Worm (Caenorhabditis elegans) whole organism, L3 larva: ENCODE data around the gene lipl-8.

ENCODE experiments used
- R02D3.7 ChIP-seq: fragments of 150-350 bp; optimal IDR thresholded peaks from 2 replicates; lab custom pipeline; 2014; ENCODE audit warnings: missing biosample characterization, missing genetic modification characterization
- ZK546.5 ChIP-seq: sonication (generic microtip); optimal IDR thresholded peaks from 2 replicates; lab custom pipeline; 2017; ENCODE audit warnings: missing biosample characterization, missing genetic modification characterization
- ama-1 ChIP-seq: fragments of 150-350 bp; optimal IDR thresholded peaks from 2 replicates; lab custom pipeline; 2018
- ceh-28 ChIP-seq: fragments of 150-350 bp; optimal IDR thresholded peaks from 2 replicates; lab custom pipeline; 2014; ENCODE audit warnings: missing biosample characterization, missing genetic modification reagents, missing genetic modification characterization
- ceh-82 ChIP-seq: fragments of 150-350 bp; optimal IDR thresholded peaks from 2 replicates; lab custom pipeline; 2014; ENCODE audit warnings: missing biosample characterization, missing genetic modification characterization
- daf-12 ChIP-seq: fragments of 150-350 bp; optimal IDR thresholded peaks from 2 replicates; lab custom pipeline; 2014; ENCODE audit warnings: missing biosample characterization, missing genetic modification reagents, missing genetic modification characterization
- egl-27 ChIP-seq: sonication (generic microtip); optimal IDR thresholded peaks from 4 replicates; lab custom pipeline; 2017; ENCODE audit warnings: missing biosample characterization, missing genetic modification reagents, missing genetic modification characterization
- egl-5 ChIP-seq: fragments of 150-350 bp; optimal IDR thresholded peaks from 2 replicates; lab custom pipeline; 2017; ENCODE audit warnings: missing biosample characterization, missing genetic modification reagents, missing genetic modification characterization, inconsistent platforms
- elt-1 ChIP-seq: fragments of 150-350 bp; optimal IDR thresholded peaks from 2 replicates; lab custom pipeline; 2014; ENCODE audit warnings: missing biosample characterization, missing genetic modification characterization
- elt-2 ChIP-seq: sonication (generic microtip); optimal IDR thresholded peaks from 2 replicates; lab custom pipeline; 2016; ENCODE audit warnings: missing genetic modification reagents, mild to moderate bottlenecking, missing genetic modification characterization, missing compliant biosample characterization
- elt-3 ChIP-seq, 3 experiments: fragments of 150-350 bp in 1 of 3; sonication (generic microtip) in 2 of 3; optimal IDR thresholded peaks; 2 replicates in 2 of 3; 4 replicates in 1 of 3; lab custom pipeline; 2014 to 2017; ENCODE audit warnings: missing biosample characterization in 3 of 3, missing genetic modification characterization in 3 of 3
- eor-1 ChIP-seq, 2 experiments: fragments of 150-350 bp; optimal IDR thresholded peaks; 2 replicates each; lab custom pipeline; 2014 to 2018; ENCODE audit warnings: missing biosample characterization in 2 of 2, missing genetic modification characterization in 2 of 2
- fkh-10 ChIP-seq: sonication (generic microtip); optimal IDR thresholded peaks from 2 replicates; lab custom pipeline; 2017; ENCODE audit warnings: missing biosample characterization, missing genetic modification reagents, missing genetic modification characterization
- fkh-2 ChIP-seq: fragments of 150-350 bp; optimal IDR thresholded peaks from 2 replicates; lab custom pipeline; 2014; ENCODE audit warnings: missing biosample characterization, missing genetic modification reagents, missing genetic modification characterization
- fos-1 ChIP-seq: fragments of 150-350 bp; optimal IDR thresholded peaks from 2 replicates; lab custom pipeline; 2014; ENCODE audit warnings: missing biosample characterization, missing genetic modification characterization
- hmg-11 ChIP-seq: sonication (generic microtip); optimal IDR thresholded peaks from 2 replicates; lab custom pipeline; 2016; ENCODE audit warnings: missing genetic modification characterization, missing compliant biosample characterization
- lin-15B ChIP-seq: fragments of 150-350 bp; optimal IDR thresholded peaks from 2 replicates; lab custom pipeline; 2014; ENCODE audit warnings: missing biosample characterization, missing genetic modification characterization
- lin-39 ChIP-seq: fragments of 150-350 bp; optimal IDR thresholded peaks from 2 replicates; lab custom pipeline; 2018; ENCODE audit warnings: missing biosample characterization, missing genetic modification reagents, missing genetic modification characterization
- mdl-1 ChIP-seq: fragments of 150-350 bp; optimal IDR thresholded peaks from 2 replicates; lab custom pipeline; 2014; ENCODE audit warnings: missing biosample characterization, missing genetic modification characterization
- nfya-1 ChIP-seq: sonication (generic microtip); optimal IDR thresholded peaks from 2 replicates; lab custom pipeline; 2017; ENCODE audit warnings: missing genetic modification characterization, mild to moderate bottlenecking, missing compliant biosample characterization, antibody characterized with exemption, moderate library complexity; ENCODE audit not compliant: insufficient read depth
- nhr-11 ChIP-seq: fragments of 150-350 bp; optimal IDR thresholded peaks from 2 replicates; lab custom pipeline; 2014; ENCODE audit warnings: missing biosample characterization, missing genetic modification characterization
- nhr-23 ChIP-seq: fragments of 150-350 bp; optimal IDR thresholded peaks from 2 replicates; lab custom pipeline; 2014; ENCODE audit warnings: missing biosample characterization, missing genetic modification reagents, missing genetic modification characterization
- nhr-43 ChIP-seq: sonication (generic microtip); optimal IDR thresholded peaks from 2 replicates; lab custom pipeline; 2016; ENCODE audit warnings: mild to moderate bottlenecking, missing genetic modification characterization, missing compliant biosample characterization; ENCODE audit not compliant: poor library complexity, severe bottlenecking
- nhr-67 ChIP-seq: fragments of 150-350 bp; optimal IDR thresholded peaks from 2 replicates; lab custom pipeline; 2014; ENCODE audit warnings: missing biosample characterization, missing genetic modification characterization
- nhr-76 ChIP-seq: fragments of 150-350 bp; sonication (generic microtip); optimal IDR thresholded peaks from 5 replicates; lab custom pipeline; 2014; ENCODE audit warnings: missing biosample characterization, missing genetic modification characterization
- nhr-77 ChIP-seq: fragments of 150-350 bp; optimal IDR thresholded peaks from 2 replicates; lab custom pipeline; 2014; ENCODE audit warnings: missing biosample characterization, missing genetic modification characterization
- pha-4 ChIP-seq: fragments of 150-350 bp; optimal IDR thresholded peaks from 2 replicates; lab custom pipeline; 2014; ENCODE audit warnings: missing biosample characterization, missing genetic modification reagents, missing genetic modification characterization
- skn-1 ChIP-seq: fragments of 150-350 bp; optimal IDR thresholded peaks from 2 replicates; lab custom pipeline; 2014; ENCODE audit warnings: missing biosample characterization, missing genetic modification characterization
- snpc-4 ChIP-seq: fragments of 150-350 bp; optimal IDR thresholded peaks from 2 replicates; lab custom pipeline; 2014; ENCODE audit warnings: missing biosample characterization, missing genetic modification characterization
- tbx-2 ChIP-seq: sonication (generic microtip); optimal IDR thresholded peaks from 2 replicates; lab custom pipeline; 2016; ENCODE audit warnings: mild to moderate bottlenecking, missing genetic modification characterization, missing compliant biosample characterization
- unc-39 ChIP-seq: sonication (generic microtip); optimal IDR thresholded peaks from 4 replicates; lab custom pipeline; 2017; ENCODE audit warnings: missing biosample characterization, missing genetic modification characterization
- zag-1 ChIP-seq: fragments of 150-350 bp; optimal IDR thresholded peaks from 2 replicates; lab custom pipeline; 2014; ENCODE audit warnings: missing biosample characterization, missing genetic modification characterization

Gene lipl-8

DNA sequence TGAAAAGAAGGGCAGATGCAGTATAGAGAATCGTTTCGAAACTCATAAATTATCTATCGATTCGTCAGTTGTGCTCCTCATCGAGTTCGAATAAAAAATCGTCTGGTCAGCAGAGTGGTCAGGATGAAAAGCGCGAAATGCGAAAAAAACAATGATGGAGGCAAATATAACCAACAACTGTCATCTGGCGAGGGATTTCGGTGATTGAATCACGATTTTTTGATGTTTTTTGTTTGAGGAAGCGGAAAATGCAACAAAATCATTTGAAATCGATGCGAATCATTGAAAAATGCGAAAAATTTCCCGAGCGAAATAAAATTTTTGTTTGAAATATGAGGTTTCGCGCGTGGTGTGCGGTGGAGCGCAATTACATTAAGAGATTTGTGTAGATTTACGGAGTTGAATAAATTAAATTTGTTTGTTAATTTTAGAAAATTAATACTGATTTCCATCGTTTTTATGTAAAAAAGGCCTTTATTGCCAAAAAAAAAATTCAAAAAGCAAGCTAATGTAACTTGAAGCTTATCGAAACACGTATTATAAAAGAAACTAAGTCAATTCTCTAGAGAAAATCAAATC is 14.2 kb downstream of the lipl-8 start, which contains the start of gene unc-61:
TSS of gene unc-61 (minus strand) at position 51 of the 579 bp plus-strand sequence.
- no peak for TF ChIP-seq nhr-23 (tag; lab: Kevin White, UChicago)
- TF ChIP-seq snpc-4: no peak
- TF ChIP-seq pha-4 (tag; lab: Kevin White, UChicago): peak; percentile 35
- TF ChIP-seq R02D3.7 (tag; lab: Kevin White, UChicago): peak; percentile 82
- peak; percentile 74 for TF ChIP-seq lin-15B
- no peak for TF ChIP-seq daf-12 (tag; lab: Kevin White, UChicago)
- no peak for TF ChIP-seq nhr-43 (tag; lab: Kevin White, UChicago)
- TF ChIP-seq lin-39 (tag; lab: Kevin White, UChicago): peak; percentile 1
- no peak for TF ChIP-seq unc-39 (tag; lab: Kevin White, UChicago)
- no peak for TF ChIP-seq ama-1 (lab: Kevin White, UChicago)

DNA sequence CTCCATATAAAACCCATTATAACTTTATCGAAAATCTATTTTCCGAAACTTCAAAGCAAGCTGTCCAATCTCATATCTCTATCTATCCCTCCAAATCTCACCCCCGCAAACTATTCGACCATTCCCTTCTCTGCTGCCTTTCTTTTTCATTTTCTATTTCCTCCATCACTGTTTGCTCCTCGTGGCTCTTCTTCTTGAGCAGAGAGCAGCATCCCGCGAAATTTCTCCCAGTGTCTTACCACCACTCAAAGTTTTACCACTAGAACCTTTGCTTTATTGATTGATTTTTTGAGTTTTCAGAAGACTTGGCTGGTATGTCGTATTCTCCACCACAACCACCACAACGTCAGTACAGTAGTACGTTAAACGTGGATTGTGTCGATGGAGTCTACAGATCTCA is 19.2 kb downstream of the lipl-8 start, which contains the start of gene oig-3:
TSS of gene oig-3 (plus strand) at position 301 of the 400 bp plus-strand sequence.
- TF ChIP-seq unc-39 (tag; lab: Kevin White, UChicago): no peak

DNA sequence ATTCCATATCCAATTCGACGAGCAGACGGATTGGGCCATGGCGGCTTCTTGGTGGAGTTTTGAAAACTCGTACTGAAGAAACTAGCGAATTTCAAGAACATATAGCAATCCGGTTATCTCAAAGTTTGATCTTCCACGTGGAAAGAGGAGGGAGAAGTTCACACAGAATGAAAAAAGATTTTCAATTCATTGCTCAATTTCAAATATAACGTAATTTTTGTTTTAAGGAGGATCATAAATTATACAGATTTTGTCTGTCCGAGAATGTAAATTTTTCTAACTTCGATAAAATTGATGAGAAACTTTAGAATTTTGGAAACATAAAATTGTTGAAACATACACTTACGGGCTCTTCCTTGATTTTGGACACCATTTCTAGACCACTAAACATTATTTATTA is 19.8 kb downstream of the lipl-8 start, which contains the start of gene Y50E8A.2:
TSS of gene Y50E8A.2 (minus strand) at position 101 of the 400 bp plus-strand sequence.
- TF ChIP-seq nfya-1 (no peak), ceh-82 (tag; lab: Kevin White, UChicago) (no peak), pha-4 (tag; lab: Kevin White, UChicago) (no peak), egl-5 (tag; lab: Kevin White, UChicago) (no peak), ceh-28 (tag; lab: Kevin White, UChicago) (no peak), nhr-76 (tag; lab: Kevin White, UChicago) (no peak), elt-3 (tag; optimal IDR thresholded peaks at IDR 0.05; lab: Kevin White, UChicago) (no peak), fos-1 (no peak), fkh-10 (GFP tag; lab: Kevin White, UChicago) (no peak), elt-1 (tag; lab: Kevin White, UChicago) (no peak), nhr-23 (tag; lab: Kevin White, UChicago) (no peak), tbx-2 (tag; lab: Kevin White, UChicago) (no peak), mdl-1 (tag; lab: Kevin White, UChicago) (no peak), unc-39 (tag; lab: Kevin White, UChicago) (no peak), skn-1 (tag; lab: Kevin White, UChicago) (no peak)
- TF ChIP-seq, all 47 proteins: peak for 0

DNA sequence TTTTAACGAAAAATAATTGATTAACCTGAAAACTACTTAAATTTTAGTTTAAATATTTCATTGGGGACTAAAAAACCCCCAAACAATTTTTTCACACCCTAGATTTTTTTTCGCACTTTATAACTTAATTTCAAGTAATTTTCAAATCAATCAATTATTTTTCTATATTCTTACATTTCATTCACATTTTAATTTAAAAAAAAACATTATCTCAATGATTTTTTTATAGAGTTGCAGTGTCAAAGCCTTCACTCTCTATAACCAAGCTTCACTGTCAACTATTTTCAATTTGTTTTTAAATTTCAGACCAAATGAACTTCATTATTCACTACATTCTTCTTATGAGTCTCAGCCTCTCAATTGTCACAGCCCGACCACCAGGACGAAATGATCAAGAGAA is 21.9 kb downstream of the lipl-8 start, which contains the start of gene Y50E8A.1:
TSS of gene Y50E8A.1 (plus strand) at position 301 of the 400 bp plus-strand sequence.
- TF ChIP-seq nhr-11 (tag; lab: Kevin White, UChicago) (no peak), pha-4 (tag; lab: Kevin White, UChicago) (no peak), mdl-1 (tag; lab: Kevin White, UChicago) (no peak), nhr-77 (tag; lab: Kevin White, UChicago) (no peak), zag-1 (no peak), tbx-2 (tag; lab: Kevin White, UChicago) (no peak), snpc-4 (no peak), egl-27 (tag; lab: Kevin White, UChicago) (no peak), lin-39 (tag; lab: Kevin White, UChicago) (no peak), nfya-1 (no peak), elt-1 (tag; lab: Kevin White, UChicago) (no peak), elt-2 (tag; lab: Kevin White, UChicago) (no peak)
- TF ChIP-seq, all 47 proteins: peak for 0

DNA sequence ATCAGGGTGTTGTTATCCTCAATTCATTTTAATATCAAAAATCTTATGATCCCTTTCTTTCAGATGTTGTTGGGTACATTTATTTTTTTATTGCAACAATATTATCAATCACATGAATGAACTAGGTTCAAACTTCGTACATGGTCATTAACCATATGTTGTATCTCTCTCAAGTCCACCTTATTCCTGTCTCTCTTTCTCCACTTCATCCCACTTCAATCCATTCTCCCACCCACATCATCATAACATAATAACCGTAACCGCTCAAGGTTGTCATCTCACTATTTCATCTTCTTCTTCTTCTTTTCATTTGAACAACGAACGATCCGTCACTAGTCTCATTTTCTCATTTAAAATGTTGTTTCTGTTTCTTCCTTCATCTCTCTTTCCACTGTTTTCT is 23.1 kb downstream of the lipl-8 start:
- TF ChIP-seq nhr-43 (tag; lab: Kevin White, UChicago): peak; percentile 57
- no peak for TF ChIP-seq nhr-67
- TF ChIP-seq daf-12 (tag; lab: Kevin White, UChicago): no peak

DNA sequence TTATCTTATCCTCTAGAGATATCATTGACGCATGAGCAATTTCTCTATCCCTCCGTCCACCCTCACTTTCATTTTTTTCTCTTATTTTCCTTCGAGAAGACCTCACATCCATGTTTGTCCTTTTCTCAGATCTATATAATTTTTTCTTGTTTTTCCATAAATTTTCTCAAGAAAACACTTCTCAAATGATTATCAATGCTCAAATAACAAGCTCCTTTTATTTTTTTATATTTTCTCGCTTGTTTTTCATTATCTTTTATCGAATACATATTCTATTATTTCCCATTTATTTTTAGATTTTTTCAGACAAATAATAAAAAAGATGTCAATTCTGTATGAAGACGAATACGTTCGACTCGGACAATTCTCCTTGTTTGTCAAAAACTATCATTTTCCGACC is 25.5 kb downstream of the lipl-8 start, which contains the start of gene R08A2.7:
TSS of gene R08A2.7 (plus strand) at position 301 of the 400 bp plus-strand sequence.
- TF ChIP-seq ZK546.5 (tag; lab: Kevin White, UChicago) (no peak), daf-12 (tag; lab: Kevin White, UChicago) (no peak), zag-1 (no peak), elt-1 (tag; lab: Kevin White, UChicago) (no peak), elt-3 (tag; optimal IDR thresholded peaks at IDR 0.05; lab: Kevin White, UChicago) (no peak), eor-1 (tag; optimal IDR thresholded peaks at IDR 0.05; lab: Kevin White, UChicago) (no peak), mdl-1 (tag; lab: Kevin White, UChicago) (no peak), hmg-11 (tag; lab: Kevin White, UChicago) (no peak), fkh-2 (tag; lab: Kevin White, UChicago) (no peak), nhr-43 (tag; lab: Kevin White, UChicago) (no peak)
- TF ChIP-seq, all 47 proteins: peak for 0
